Worm (Caenorhabditis elegans) whole organism, L4 larva: ENCODE results near the gene twk-8.
A peak's percentile ranks its signal among the peaks of the same experiment; 100 is the strongest.

Experiments
- F49E8.2 ChIP-seq: sonication (generic microtip); optimal IDR thresholded peaks from 2 replicates; lab custom pipeline; 2016; ENCODE audit warnings: missing compliant biosample characterization, mild to moderate bottlenecking, missing genetic modification characterization, borderline replicate concordance
- R02D3.7 ChIP-seq: fragments of 150-350 bp; sonication (generic microtip); optimal IDR thresholded peaks from 3 replicates; lab custom pipeline; 2014; ENCODE audit warnings: missing biosample characterization, missing genetic modification characterization
- Y48G9A.11 ChIP-seq: fragments of 200-800 bp; sonication (Bioruptor generic); IDR thresholded peaks from 2 replicates; pipeline ENCODE4 v1.3.6; 2022; ENCODE audit warnings: missing genetic modification reagents, missing genetic modification characterization, missing compliant biosample characterization
- Y5F2A.4 ChIP-seq: fragments of 200-800 bp; sonication (Bioruptor generic); optimal IDR thresholded peaks from 2 replicates; lab custom pipeline; 2018; ENCODE audit warnings: mild to moderate bottlenecking, missing genetic modification characterization, missing compliant biosample characterization
- Y75B8A.6 ChIP-seq: fragments of 200-800 bp; sonication (Bioruptor generic); IDR thresholded peaks from 2 replicates; pipeline ENCODE4 v1.3.6; 2022; ENCODE audit warnings: missing genetic modification reagents, missing genetic modification characterization, missing compliant biosample characterization
- ZK337.2 ChIP-seq: fragments of 200-800 bp; sonication (Bioruptor generic); IDR thresholded peaks from 2 replicates; pipeline ENCODE4 v1.3.6; 2022; ENCODE audit warnings: missing genetic modification reagents, missing genetic modification characterization, missing compliant biosample characterization
- aha-1 ChIP-seq: fragments of 150-350 bp; peaks from one replicate; lab custom pipeline; 2014; ENCODE audit warnings: missing biosample characterization, missing genetic modification characterization
- aly-2 ChIP-seq: sonication (generic microtip); optimal IDR thresholded peaks from 2 replicates; lab custom pipeline; 2018; ENCODE audit warnings: missing biosample characterization, missing genetic modification characterization
- ama-1 ChIP-seq: fragments of 150-350 bp; optimal IDR thresholded peaks from 2 replicates; lab custom pipeline; 2014; ENCODE audit warnings: inconsistent platforms, mixed read lengths
- arid-1 ChIP-seq: fragments of 200-800 bp; sonication (Bioruptor generic); conservative IDR thresholded peaks from 2 replicates; pipeline ENCODE4 v1.3.6; 2022; ENCODE audit warnings: missing genetic modification reagents, missing genetic modification characterization, missing compliant biosample characterization
- attf-4 ChIP-seq: sonication (generic microtip); optimal IDR thresholded peaks from 3 replicates; lab custom pipeline; 2017; ENCODE audit warnings: missing biosample characterization, missing genetic modification characterization
- ceh-28 ChIP-seq: fragments of 150-350 bp; optimal IDR thresholded peaks from 2 replicates; lab custom pipeline; 2014; ENCODE audit warnings: missing biosample characterization, missing genetic modification reagents, missing genetic modification characterization
- ceh-32 ChIP-seq: sonication (generic microtip); optimal IDR thresholded peaks from 2 replicates; lab custom pipeline; 2016; ENCODE audit warnings: mild to moderate bottlenecking, missing genetic modification characterization, missing compliant biosample characterization; ENCODE audit not compliant: poor library complexity
- ceh-82 ChIP-seq: sonication (generic microtip); optimal IDR thresholded peaks from 2 replicates; lab custom pipeline; 2017; ENCODE audit warnings: missing biosample characterization, missing genetic modification characterization
- ctbp-1 ChIP-seq: fragments of 200-800 bp; sonication (Bioruptor generic); IDR thresholded peaks from 2 replicates; pipeline ENCODE4 v1.3.6; 2022; ENCODE audit warnings: missing genetic modification reagents, missing genetic modification characterization, missing compliant biosample characterization
- daf-16 ChIP-seq, 3 experiments: sonication (generic microtip); optimal IDR thresholded peaks; 2 replicates each; lab custom pipeline; 2016 to 2017; ENCODE audit warnings: missing genetic modification characterization in 3 of 3, missing genetic modification reagents in 3 of 3, mild to moderate bottlenecking in 2 of 3, missing compliant biosample characterization in 2 of 3, missing biosample characterization in 1 of 3, moderate library complexity in 1 of 3
- dmd-6 ChIP-seq: fragments of 200-800 bp; sonication (Bioruptor generic); IDR thresholded peaks from 2 replicates; pipeline ENCODE4 v1.3.6; 2022; ENCODE audit warnings: missing genetic modification reagents, missing genetic modification characterization, missing compliant biosample characterization
- dmd-8 ChIP-seq: fragments of 200-800 bp; sonication (Bioruptor generic); IDR thresholded peaks from 2 replicates; pipeline ENCODE4 v1.3.6; 2022; ENCODE audit warnings: missing genetic modification characterization, missing compliant biosample characterization
- dmd-9 ChIP-seq: fragments of 200-800 bp; sonication (Bioruptor generic); IDR thresholded peaks from 2 replicates; pipeline ENCODE4 v1.3.6; 2022; ENCODE audit warnings: missing genetic modification reagents, missing genetic modification characterization, missing compliant biosample characterization
- egl-27 ChIP-seq: sonication (generic microtip); optimal IDR thresholded peaks from 3 replicates; lab custom pipeline; 2017; ENCODE audit warnings: missing biosample characterization, missing genetic modification reagents, missing genetic modification characterization
- gei-8 ChIP-seq: fragments of 200-800 bp; sonication (Bioruptor generic); optimal IDR thresholded peaks from 2 replicates; lab custom pipeline; 2018; ENCODE audit warnings: mild to moderate bottlenecking, missing genetic modification characterization, missing compliant biosample characterization
- hif-1 ChIP-seq, 2 experiments: sonication (generic microtip); optimal IDR thresholded peaks; 2 replicates each; lab custom pipeline; 2016 to 2017; ENCODE audit warnings: missing compliant biosample characterization in 2 of 2, missing genetic modification characterization in 2 of 2, missing genetic modification reagents in 2 of 2, missing genotype in 2 of 2, mild to moderate bottlenecking in 1 of 2
- hlh-11 ChIP-seq: fragments of 200-800 bp; sonication (Bioruptor generic); optimal IDR thresholded peaks from 2 replicates; lab custom pipeline; 2018; ENCODE audit warnings: mild to moderate bottlenecking, missing genetic modification characterization, missing compliant biosample characterization
- hlh-30 ChIP-seq: sonication (generic microtip); optimal IDR thresholded peaks from 2 replicates; lab custom pipeline; 2017; ENCODE audit warnings: antibody characterized with exemption, mild to moderate bottlenecking, missing genetic modification characterization, missing compliant biosample characterization; ENCODE audit not compliant: insufficient read depth
- hmg-1.1 ChIP-seq: fragments of 200-800 bp; sonication (Bioruptor generic); IDR thresholded peaks from 2 replicates; pipeline ENCODE4 v1.3.6; 2022; ENCODE audit warnings: missing genetic modification reagents, missing genetic modification characterization, missing compliant biosample characterization
- lim-7 ChIP-seq: fragments of 200-800 bp; sonication (Bioruptor generic); IDR thresholded peaks from 2 replicates; pipeline ENCODE4 v1.3.6; 2022; ENCODE audit warnings: missing genetic modification characterization, missing compliant biosample characterization
- lin-1 ChIP-seq: fragments of 200-800 bp; sonication (Bioruptor generic); IDR thresholded peaks from 2 replicates; pipeline ENCODE4 v1.3.6; 2022; ENCODE audit warnings: missing genetic modification reagents, missing genetic modification characterization, missing compliant biosample characterization
- lin-15B ChIP-seq: fragments of 150-350 bp; sonication (generic microtip); optimal IDR thresholded peaks from 3 replicates; lab custom pipeline; 2014; ENCODE audit warnings: missing biosample characterization, missing genetic modification characterization
- lin-29 ChIP-seq: fragments of 200-800 bp; sonication (Bioruptor generic); IDR thresholded peaks from 2 replicates; pipeline ENCODE4 v1.3.6; 2022; ENCODE audit warnings: missing genetic modification reagents, missing genetic modification characterization, missing compliant biosample characterization
- lin-39 ChIP-seq: fragments of 150-350 bp; optimal IDR thresholded peaks from 2 replicates; lab custom pipeline; 2014; ENCODE audit warnings: missing biosample characterization, missing genetic modification reagents, missing genetic modification characterization
- madf-5 ChIP-seq, 2 experiments: fragments of 200-800 bp; sonication (Bioruptor generic); IDR thresholded peaks; 2 replicates each; pipeline ENCODE4 v1.3.6; 2022; ENCODE audit warnings: missing compliant biosample characterization in 2 of 2, missing genetic modification characterization in 2 of 2
- mep-1 ChIP-seq: fragments of 150-350 bp; sonication (generic microtip); optimal IDR thresholded peaks from 3 replicates; lab custom pipeline; 2014; ENCODE audit warnings: missing biosample characterization, missing genetic modification characterization
- nhr-11 ChIP-seq: fragments of 150-350 bp; optimal IDR thresholded peaks from 2 replicates; lab custom pipeline; 2014; ENCODE audit warnings: missing biosample characterization, missing genetic modification characterization
- nhr-111 ChIP-seq: fragments of 200-800 bp; sonication (Bioruptor generic); optimal IDR thresholded peaks from 2 replicates; lab custom pipeline; 2018; ENCODE audit warnings: mild to moderate bottlenecking, missing genetic modification characterization, missing compliant biosample characterization
- nhr-25 ChIP-seq: sonication (generic microtip); optimal IDR thresholded peaks from 2 replicates; lab custom pipeline; 2017; ENCODE audit warnings: missing genetic modification characterization, mild to moderate bottlenecking, missing compliant biosample characterization, antibody characterized with exemption, moderate library complexity, borderline replicate concordance; ENCODE audit not compliant: insufficient read depth
- nhr-41 ChIP-seq: fragments of 200-800 bp; sonication (Bioruptor generic); IDR thresholded peaks from 2 replicates; pipeline ENCODE4 v1.3.6; 2022; ENCODE audit warnings: missing genetic modification reagents, missing genetic modification characterization, missing compliant biosample characterization
- nhr-6 ChIP-seq: fragments of 150-350 bp; optimal IDR thresholded peaks from 2 replicates; lab custom pipeline; 2014; ENCODE audit warnings: missing biosample characterization, missing genetic modification characterization
- pha-4 ChIP-seq, 2 experiments: fragments of 150-350 bp in 1 of 2; fragments of 200-800 bp in 1 of 2; sonication (Bioruptor generic) in 1 of 2; IDR thresholded peaks in 1 of 2; optimal IDR thresholded peaks in 1 of 2; 2 replicates each; pipeline versions ENCODE4 v1.3.6 to Lab custom; 2014 to 2022; ENCODE audit warnings: missing genetic modification characterization in 2 of 2, missing genetic modification reagents in 2 of 2, missing biosample characterization in 1 of 2, missing compliant biosample characterization in 1 of 2
- rbr-2 ChIP-seq: sonication (generic microtip); optimal IDR thresholded peaks from 2 replicates; lab custom pipeline; 2016; ENCODE audit warnings: missing genotype, missing genetic modification characterization, missing compliant biosample characterization
- sdz-12 ChIP-seq: fragments of 200-800 bp; sonication (Bioruptor generic); optimal IDR thresholded peaks from 2 replicates; lab custom pipeline; 2018; ENCODE audit warnings: mild to moderate bottlenecking, missing genetic modification characterization, missing compliant biosample characterization
- skn-1 ChIP-seq: fragments of 150-350 bp; optimal IDR thresholded peaks from 2 replicates; lab custom pipeline; 2014; ENCODE audit warnings: missing biosample characterization, missing genetic modification characterization
- snpc-1.2 ChIP-seq: fragments of 200-800 bp; sonication (Bioruptor generic); IDR thresholded peaks from 2 replicates; pipeline ENCODE4 v1.3.6; 2022; ENCODE audit warnings: missing genetic modification reagents, missing genetic modification characterization, missing compliant biosample characterization
- snpc-4 ChIP-seq: fragments of 150-350 bp; optimal IDR thresholded peaks from 2 replicates; lab custom pipeline; 2014; ENCODE audit warnings: missing biosample characterization, missing genetic modification characterization
- spr-1 ChIP-seq: sonication (generic microtip); optimal IDR thresholded peaks from 2 replicates; lab custom pipeline; 2016; ENCODE audit warnings: mild to moderate bottlenecking, missing genetic modification characterization, missing compliant biosample characterization
- spr-3 ChIP-seq: fragments of 200-800 bp; sonication (Bioruptor generic); optimal IDR thresholded peaks from 2 replicates; lab custom pipeline; 2018; ENCODE audit warnings: mild to moderate bottlenecking, missing genetic modification characterization, missing compliant biosample characterization
- tra-1 ChIP-seq: fragments of 200-800 bp; sonication (Bioruptor generic); IDR thresholded peaks from 2 replicates; pipeline ENCODE4 v1.3.6; 2022; ENCODE audit warnings: missing genetic modification reagents, missing genetic modification characterization, missing compliant biosample characterization
- unc-130 ChIP-seq: sonication (generic microtip); optimal IDR thresholded peaks from 2 replicates; lab custom pipeline; 2016; ENCODE audit warnings: missing genetic modification reagents, missing genetic modification characterization, missing compliant biosample characterization
- vab-7 ChIP-seq: fragments of 200-800 bp; sonication (Bioruptor generic); IDR thresholded peaks from 2 replicates; pipeline ENCODE4 v1.3.6; 2022; ENCODE audit warnings: missing genetic modification reagents, missing genetic modification characterization, missing compliant biosample characterization
- zag-1 ChIP-seq: fragments of 150-350 bp; optimal IDR thresholded peaks from 2 replicates; lab custom pipeline; 2014; ENCODE audit warnings: missing biosample characterization, missing genetic modification characterization
- zip-2 ChIP-seq: fragments of 150-350 bp; optimal IDR thresholded peaks from 2 replicates; lab custom pipeline; 2014; ENCODE audit warnings: missing biosample characterization, missing genetic modification characterization

The twk-8 gene

DNA sequence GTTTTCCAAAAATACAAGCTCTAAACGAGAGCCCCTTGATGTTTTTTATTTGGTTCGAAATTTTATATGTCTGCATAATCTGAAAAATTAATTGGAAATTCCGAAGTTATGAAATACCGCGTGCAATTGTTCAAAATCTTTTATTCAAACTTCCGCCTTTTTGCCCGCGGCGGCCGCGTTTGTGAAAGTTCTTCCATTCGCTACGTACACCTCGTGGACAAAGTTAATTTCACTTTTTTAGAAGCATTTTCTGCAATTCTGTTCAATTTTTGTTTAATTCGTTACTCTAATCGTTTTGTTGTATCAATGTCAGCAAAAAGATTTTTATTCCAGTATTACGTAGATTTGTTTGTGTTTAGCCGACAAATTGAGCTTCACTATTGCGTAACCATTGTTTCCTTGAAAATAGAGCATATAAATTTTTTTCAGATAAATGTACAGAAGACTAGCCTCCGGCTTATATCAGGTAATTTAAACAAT is 7.9 kb upstream of the twk-8 start, which contains the start of gene mppb-1:
Gene mppb-1, plus strand, starts transcription at position 430 of the 480 bp plus-strand sequence.
- TF ChIP-seq egl-27 (tag; lab: Kevin White, UChicago) (no peak), hlh-30 (tag; lab: Kevin White, UChicago) (peak; percentile 63), hmg-1.1 (GFP tag; lab: Robert Waterston, UW) (peak; percentile 72), nhr-11 (no peak), dmd-9 (GFP tag; lab: Robert Waterston, UW) (peak; percentile 90), aha-1 (tag; lab: Kevin White, UChicago) (peak; percentile 48), pha-4 (GFP tag; IDR thresholded peaks at IDR 0.05; lab: Robert Waterston, UW) (peak; percentile 62; the same call in 1 of the 2 replicates), pha-4 (tag; optimal IDR thresholded peaks at IDR 0.05; lab: Kevin White, UChicago) (peak; percentile 15), Y48G9A.11 (GFP tag; lab: Robert Waterston, UW) (no peak), R02D3.7 (tag; lab: Kevin White, UChicago) (no peak), nhr-6 (tag; lab: Kevin White, UChicago) (no peak), aly-2 (tag; lab: Kevin White, UChicago) (no peak), spr-3 (GFP tag; lab: Kevin White, UChicago) (no peak), lin-39 (tag; lab: Kevin White, UChicago) (no peak), lin-29 (GFP tag; lab: Robert Waterston, UW) (no peak), hif-1 (tag; optimal IDR thresholded peaks at IDR 0.05; lab: Kevin White, UChicago) (peak in 1 of 2 experiments; percentile 95), lim-7 (GFP tag; lab: Robert Waterston, UW) (no peak), hlh-11 (peak; percentile 50), ceh-82 (tag; lab: Kevin White, UChicago) (no peak), dmd-6 (GFP tag; lab: Robert Waterston, UW) (peak; percentile 79), snpc-1.2 (peak; percentile 56; the same call in 1 of the 2 replicates), ZK337.2 (GFP tag; lab: Robert Waterston, UW) (peak; percentile 94), daf-16 (GFP tag; optimal IDR thresholded peaks at IDR 0.05; lab: Kevin White, UChicago) (no peak), daf-16 (tag; optimal IDR thresholded peaks at IDR 0.05; lab: Kevin White, UChicago) (no peak), nhr-41 (GFP tag; lab: Robert Waterston, UW) (no peak), ama-1 (lab: Kevin White, UChicago) (no peak), madf-5 (GFP tag; IDR thresholded peaks at IDR 0.05; lab: Robert Waterston, UW) (0 out of 4 replicates have a peak, but pooled peaks of 1 of the 2 experiments have one; percentile 41), ceh-28 (tag; lab: Kevin White, UChicago) (no peak), tra-1 (GFP tag; lab: Robert Waterston, UW) (0 out of 2 replicates have a peak, but pooled peaks have one; percentile 53), vab-7 (GFP tag; lab: Robert Waterston, UW) (no peak), attf-4 (tag; lab: Kevin White, UChicago) (no peak), gei-8 (no peak), lin-1 (no peak), ceh-32 (tag; lab: Kevin White, UChicago) (no peak), zip-2 (no peak), nhr-25 (no peak), nhr-111 (GFP tag; lab: Kevin White, UChicago) (no peak), unc-130 (GFP tag; lab: Kevin White, UChicago) (peak; percentile 94), ctbp-1 (0 out of 2 replicates have a peak, but pooled peaks have one; percentile 34), rbr-2 (tag; lab: Kevin White, UChicago) (peak; percentile 53), spr-1 (tag; lab: Kevin White, UChicago) (no peak), zag-1 (tag; lab: Kevin White, UChicago) (no peak), F49E8.2 (no peak), skn-1 (tag; lab: Kevin White, UChicago) (no peak), Y75B8A.6 (GFP tag; lab: Robert Waterston, UW) (0 out of 2 replicates have a peak, but pooled peaks have one; percentile 16), sdz-12 (peak; percentile 52), Y5F2A.4 (GFP tag; lab: Kevin White, UChicago) (no peak), dmd-8 (no peak), mep-1 (tag; lab: Kevin White, UChicago) (no peak), lin-15B (tag; lab: Kevin White, UChicago) (no peak), arid-1 (GFP tag; lab: Robert Waterston, UW) (no peak), snpc-4 (tag; lab: Kevin White, UChicago) (no peak)
